Worm (Caenorhabditis elegans) whole organism, late embryonic: ENCODE measurements around the gene ttbk-8.2.

Experiments used
- K09A11.1 ChIP-seq: sonication (generic microtip); optimal IDR thresholded peaks from 2 replicates; lab custom pipeline; 2017; ENCODE audit warnings: antibody characterized with exemption, mild to moderate bottlenecking, missing genetic modification characterization, missing compliant biosample characterization; ENCODE audit not compliant: insufficient read depth
- ama-1 ChIP-seq: fragments of 150-350 bp; optimal IDR thresholded peaks from 2 replicates; lab custom pipeline; 2014
- nfya-1 ChIP-seq: sonication (generic microtip); optimal IDR thresholded peaks from 2 replicates; lab custom pipeline; 2017; ENCODE audit warnings: missing genetic modification characterization, mild to moderate bottlenecking, missing compliant biosample characterization, antibody characterized with exemption, moderate library complexity
- nhr-232 ChIP-seq: sonication (generic microtip); optimal IDR thresholded peaks from 2 replicates; lab custom pipeline; 2016; ENCODE audit warnings: missing genetic modification characterization, missing compliant biosample characterization
- odd-2 ChIP-seq: sonication (generic microtip); optimal IDR thresholded peaks from 2 replicates; lab custom pipeline; 2017; ENCODE audit warnings: antibody characterized with exemption, mild to moderate bottlenecking, missing genetic modification characterization, missing compliant biosample characterization
- pqm-1 ChIP-seq: sonication (generic microtip); optimal IDR thresholded peaks from 2 replicates; lab custom pipeline; 2016; ENCODE audit warnings: missing genetic modification characterization, missing compliant biosample characterization
- syd-9 ChIP-seq: sonication (generic microtip); optimal IDR thresholded peaks from 2 replicates; lab custom pipeline; 2016; ENCODE audit warnings: mild to moderate bottlenecking, missing genetic modification characterization, moderate library complexity, missing compliant biosample characterization

- TF ChIP-seq odd-2 (tag; lab: Kevin White, UChicago) (no peak), K09A11.1 (tag; lab: Kevin White, UChicago) (no peak), nfya-1 (tag; lab: Kevin White, UChicago) (no peak), syd-9 (tag; lab: Kevin White, UChicago) (no peak), pqm-1 (tag; lab: Kevin White, UChicago) (no peak), nhr-232 (no peak), ama-1 (no peak)
These were observed 13.9 kb downstream of the ttbk-8.2 start, which contains the start of the genes srd-8 and B0547.2 for ce11 chrIV:5645514-5646052.
